Worm (Caenorhabditis elegans) whole organism, young adult: ENCODE data around the gene rps-8.

ENCODE experiments used
- F52B5.7 ChIP-seq: sonication (generic microtip); optimal IDR thresholded peaks from 2 replicates; lab custom pipeline; 2016; ENCODE audit warnings: mild to moderate bottlenecking, missing genetic modification characterization, missing compliant biosample characterization
- Y53F4B.3 ChIP-seq: fragments of 200-800 bp; sonication (Bioruptor generic); IDR thresholded peaks from 2 replicates; pipeline ENCODE4 v1.3.6; 2022; ENCODE audit warnings: missing genetic modification reagents, missing genetic modification characterization, missing compliant biosample characterization
- Y56A3A.18 ChIP-seq: fragments of 200-800 bp; sonication (Bioruptor generic); IDR thresholded peaks from 2 replicates; pipeline ENCODE4 v1.3.6; 2022; ENCODE audit warnings: missing genetic modification reagents, missing genetic modification characterization, missing compliant biosample characterization
- ama-1 ChIP-seq, 3 experiments: fragments of 150-350 bp in 1 of 3; sonication (generic microtip) in 2 of 3; optimal IDR thresholded peaks; 2 replicates each; lab custom pipeline; 2014 to 2018; ENCODE audit warnings: missing biosample characterization in 2 of 3, missing genetic modification characterization in 2 of 3, missing genetic modification reagents in 2 of 3
- attf-6 ChIP-seq: fragments of 200-800 bp; sonication (Bioruptor generic); IDR thresholded peaks from 2 replicates; pipeline ENCODE4 v1.3.6; 2022; ENCODE audit warnings: missing genetic modification reagents, missing genetic modification characterization, missing compliant biosample characterization
- cebp-1 ChIP-seq, 2 experiments: fragments of 200-800 bp in 1 of 2; sonication (Bioruptor generic) in 1 of 2; sonication (generic microtip) in 1 of 2; IDR thresholded peaks in 1 of 2; optimal IDR thresholded peaks in 1 of 2; 2 replicates each; pipeline versions ENCODE4 v1.3.6 to Lab custom; 2017 to 2022; ENCODE audit warnings: missing compliant biosample characterization in 2 of 2, missing genetic modification characterization in 2 of 2, mild to moderate bottlenecking in 1 of 2, missing genetic modification reagents in 1 of 2, moderate library complexity in 1 of 2
- dox-1 ChIP-seq: fragments of 200-800 bp; sonication (Bioruptor generic); IDR thresholded peaks from 2 replicates; pipeline ENCODE4 v1.3.6; 2022; ENCODE audit warnings: missing genetic modification reagents, missing genetic modification characterization, missing compliant biosample characterization
- ets-4 ChIP-seq: fragments of 200-800 bp; sonication (Bioruptor generic); optimal IDR thresholded peaks from 2 replicates; lab custom pipeline; 2018; ENCODE audit warnings: mild to moderate bottlenecking, missing genetic modification characterization, missing compliant biosample characterization
- hrde-1 ChIP-seq: sonication (generic microtip); optimal IDR thresholded peaks from 2 replicates; lab custom pipeline; 2016; ENCODE audit warnings: missing genetic modification characterization, mild to moderate bottlenecking, missing compliant biosample characterization, moderate library complexity, missing genotype, missing genetic modification reagents, borderline replicate concordance
- mxl-1 ChIP-seq: sonication (generic microtip); optimal IDR thresholded peaks from 2 replicates; lab custom pipeline; 2016; ENCODE audit warnings: missing genetic modification characterization, missing compliant biosample characterization
- sea-2 ChIP-seq: fragments of 200-800 bp; sonication (Bioruptor generic); IDR thresholded peaks from 2 replicates; pipeline ENCODE4 v1.3.6; 2022; ENCODE audit warnings: missing genetic modification characterization, missing compliant biosample characterization
- snpc-4 ChIP-seq, 5 experiments: fragments of 150-350 bp in 1 of 5; sonication (generic microtip) in 4 of 5; optimal IDR thresholded peaks; 2 replicates each; lab custom pipeline; 2014 to 2018; ENCODE audit warnings: missing genetic modification characterization in 5 of 5, missing biosample characterization in 3 of 5, antibody characterized with exemption in 2 of 5, mild to moderate bottlenecking in 2 of 5, missing compliant biosample characterization in 2 of 5, missing genotype in 2 of 5, moderate library complexity in 2 of 5, missing genetic modification reagents in 1 of 5
- somi-1 ChIP-seq: fragments of 200-800 bp; sonication (Bioruptor generic); optimal IDR thresholded peaks from 2 replicates; lab custom pipeline; 2018; ENCODE audit warnings: mild to moderate bottlenecking, missing genetic modification characterization, missing compliant biosample characterization
- ztf-18 ChIP-seq: sonication (generic microtip); optimal IDR thresholded peaks from 2 replicates; lab custom pipeline; 2016; ENCODE audit warnings: missing genotype, mild to moderate bottlenecking, missing genetic modification characterization, missing compliant biosample characterization

DNA sequence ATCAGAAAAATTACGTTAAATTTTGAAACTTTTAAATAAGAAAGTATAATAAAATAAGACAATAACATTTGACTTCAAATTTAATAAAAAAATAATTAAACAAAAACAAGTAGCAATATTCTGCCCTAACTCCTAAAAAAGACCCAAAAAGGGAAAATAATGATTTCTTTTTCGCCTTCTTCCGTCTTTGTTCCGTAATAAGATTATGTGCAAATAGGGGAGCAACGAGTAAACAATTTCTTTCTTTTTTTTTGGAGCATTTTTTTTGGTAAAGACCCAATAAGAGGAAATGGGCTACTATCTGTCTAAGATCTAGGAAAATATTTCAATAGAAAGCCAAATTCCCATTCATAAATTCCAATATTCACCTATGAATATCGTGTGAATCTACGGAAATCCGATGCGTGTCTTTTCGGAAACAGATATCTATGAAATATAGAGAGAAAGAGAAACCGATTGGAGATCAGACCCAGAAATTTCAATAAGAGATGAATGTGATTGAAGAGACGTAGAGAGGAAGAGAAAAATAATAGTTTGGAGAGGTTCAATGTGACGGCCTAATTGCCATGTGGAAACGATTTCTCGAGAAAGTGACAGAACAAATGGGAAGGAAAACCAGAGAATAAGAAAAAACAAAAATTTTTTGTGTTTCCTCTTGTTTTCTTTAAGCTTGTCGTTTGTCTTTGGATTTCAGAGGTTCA lies 4.3 kb upstream of the rps-8 start:
- no peak for TF ChIP-seq ets-4
- TF ChIP-seq hrde-1 (tag; lab: Kevin White, UChicago) = no peak
- no peak for TF ChIP-seq snpc-4 (GFP tag; optimal IDR thresholded peaks at IDR 0.05; lab: Kevin White, UChicago)
- no peak for TF ChIP-seq snpc-4 (tag; optimal IDR thresholded peaks at IDR 0.05; lab: Kevin White, UChicago)
- no peak for TF ChIP-seq cebp-1 (GFP tag; IDR thresholded peaks at IDR 0.05; lab: Robert Waterston, UW)
- peak; percentile 1 for TF ChIP-seq cebp-1 (tag; optimal IDR thresholded peaks at IDR 0.05; lab: Kevin White, UChicago)
- TF ChIP-seq sea-2 = no peak
- TF ChIP-seq somi-1 (GFP tag; lab: Kevin White, UChicago) = no peak
- no peak for TF ChIP-seq Y56A3A.18 (GFP tag; lab: Robert Waterston, UW)
- TF ChIP-seq ztf-18 = no peak
- no peak for TF ChIP-seq Y53F4B.3 (GFP tag; lab: Robert Waterston, UW)
- TF ChIP-seq attf-6 = no peak
- no peak for TF ChIP-seq F52B5.7 (tag; lab: Kevin White, UChicago)
- no peak for TF ChIP-seq ama-1 (optimal IDR thresholded peaks at IDR 0.05; lab: Kevin White, UChicago)
- no peak for TF ChIP-seq ama-1 (GFP tag; optimal IDR thresholded peaks at IDR 0.05; lab: Kevin White, UChicago)
- TF ChIP-seq dox-1 (GFP tag; lab: Robert Waterston, UW) = no peak
- no peak for TF ChIP-seq mxl-1 (tag; lab: Kevin White, UChicago)
